Worm (Caenorhabditis elegans) whole organism, L1 larva: ENCODE results near the gene aagr-4.

Experiments
- C04F5.9 ChIP-seq: sonication (generic microtip); optimal IDR thresholded peaks from 2 replicates; lab custom pipeline; 2016; ENCODE audit warnings: missing genetic modification characterization, missing compliant biosample characterization
- F16B12.6 ChIP-seq: fragments of 150-350 bp; optimal IDR thresholded peaks from 2 replicates; lab custom pipeline; 2014; ENCODE audit warnings: missing biosample characterization, missing genetic modification characterization
- aha-1 ChIP-seq: fragments of 150-350 bp; optimal IDR thresholded peaks from 2 replicates; lab custom pipeline; 2014; ENCODE audit warnings: missing biosample characterization, missing genetic modification characterization
- ama-1 ChIP-seq: fragments of 150-350 bp; optimal IDR thresholded peaks from 2 replicates; lab custom pipeline; 2014
- ceh-63 ChIP-seq: fragments of 200-800 bp; sonication (Bioruptor generic); optimal IDR thresholded peaks from 2 replicates; lab custom pipeline; 2018; ENCODE audit warnings: mild to moderate bottlenecking, missing genetic modification characterization, missing compliant biosample characterization
- ceh-90 ChIP-seq: sonication (generic microtip); optimal IDR thresholded peaks from 2 replicates; lab custom pipeline; 2016; ENCODE audit warnings: missing genetic modification characterization, missing compliant biosample characterization
- ces-1 ChIP-seq: fragments of 150-350 bp; optimal IDR thresholded peaks from 2 replicates; lab custom pipeline; 2014; ENCODE audit warnings: missing biosample characterization, missing genetic modification reagents, missing genetic modification characterization
- dpl-1 ChIP-seq, 3 experiments: fragments of 150-350 bp in 2 of 3; sonication (generic microtip) in 1 of 3; optimal IDR thresholded peaks; 2 replicates each; lab custom pipeline; 2014 to 2017; ENCODE audit warnings: missing biosample characterization in 3 of 3, missing genetic modification characterization in 3 of 3, missing genetic modification reagents in 3 of 3
- efl-1 ChIP-seq, 4 experiments: fragments of 150-350 bp; optimal IDR thresholded peaks in 3 of 4; peaks in 1 of 4; 1 replicate in 1 of 4; 2 replicates in 3 of 4; lab custom pipeline; 2014; ENCODE audit warnings: missing biosample characterization in 2 of 4, missing genetic modification characterization in 2 of 4, missing genetic modification reagents in 2 of 4
- efl-3 ChIP-seq: fragments of 200-800 bp; sonication (Bioruptor generic); optimal IDR thresholded peaks from 2 replicates; lab custom pipeline; 2018; ENCODE audit warnings: mild to moderate bottlenecking, missing genetic modification characterization, missing compliant biosample characterization
- egl-13 ChIP-seq: sonication (generic microtip); optimal IDR thresholded peaks from 2 replicates; lab custom pipeline; 2016; ENCODE audit warnings: missing genotype, missing genetic modification reagents, missing genetic modification characterization, missing compliant biosample characterization
- egl-27 ChIP-seq, 2 experiments: fragments of 150-350 bp in 1 of 2; sonication (generic microtip); optimal IDR thresholded peaks; 3 replicates each; lab custom pipeline; 2017 to 2018; ENCODE audit warnings: missing biosample characterization in 2 of 2, missing genetic modification characterization in 2 of 2, missing genetic modification reagents in 2 of 2
- elt-3 ChIP-seq, 6 experiments: fragments of 150-350 bp in 1 of 6; sonication (generic microtip); optimal IDR thresholded peaks; 2 replicates each; lab custom pipeline; 2017 to 2018; ENCODE audit warnings: missing biosample characterization in 6 of 6, missing genetic modification characterization in 6 of 6, inconsistent platforms in 1 of 6
- fkh-10 ChIP-seq: sonication (generic microtip); optimal IDR thresholded peaks from 2 replicates; lab custom pipeline; 2017; ENCODE audit warnings: missing biosample characterization, missing genetic modification reagents, missing genetic modification characterization
- fkh-4 ChIP-seq: sonication (generic microtip); optimal IDR thresholded peaks from 2 replicates; lab custom pipeline; 2016; ENCODE audit warnings: missing compliant biosample characterization, missing genetic modification characterization, borderline replicate concordance
- grh-1 ChIP-seq: fragments of 200-800 bp; sonication (Bioruptor generic); IDR thresholded peaks from 2 replicates; pipeline ENCODE4 v1.3.6; 2022; ENCODE audit warnings: missing genetic modification reagents, missing genetic modification characterization, missing compliant biosample characterization
- hpl-2 ChIP-seq: fragments of 150-350 bp; optimal IDR thresholded peaks from 2 replicates; lab custom pipeline; 2014; ENCODE audit warnings: missing biosample characterization, missing genetic modification reagents, missing genetic modification characterization
- irx-1 ChIP-seq: sonication (generic microtip); optimal IDR thresholded peaks from 2 replicates; lab custom pipeline; 2016; ENCODE audit warnings: missing genetic modification characterization, missing compliant biosample characterization
- jun-1 ChIP-seq: fragments of 150-350 bp; optimal IDR thresholded peaks from 2 replicates; lab custom pipeline; 2014; ENCODE audit warnings: missing biosample characterization, missing genetic modification reagents, missing genetic modification characterization
- lin-13 ChIP-seq: fragments of 150-350 bp; optimal IDR thresholded peaks from 2 replicates; lab custom pipeline; 2014; ENCODE audit warnings: missing biosample characterization, missing genetic modification reagents, missing genetic modification characterization
- lin-35 ChIP-seq, 2 experiments: fragments of 150-350 bp; optimal IDR thresholded peaks; 2 replicates each; lab custom pipeline; 2014; ENCODE audit warnings: missing biosample characterization in 2 of 2, missing genetic modification characterization in 2 of 2, missing genetic modification reagents in 2 of 2
- lir-3 ChIP-seq: sonication (generic microtip); optimal IDR thresholded peaks from 2 replicates; lab custom pipeline; 2016; ENCODE audit warnings: mild to moderate bottlenecking, missing genetic modification characterization, moderate library complexity, missing compliant biosample characterization; ENCODE audit not compliant: poor library complexity
- lsy-2 ChIP-seq, 2 experiments: fragments of 150-350 bp; optimal IDR thresholded peaks; 2 replicates each; lab custom pipeline; 2014; ENCODE audit warnings: missing biosample characterization in 2 of 2, missing genetic modification characterization in 2 of 2
- mdl-1 ChIP-seq, 2 experiments: fragments of 150-350 bp; optimal IDR thresholded peaks; 2 replicates each; lab custom pipeline; 2014 to 2017; ENCODE audit warnings: missing biosample characterization in 2 of 2, missing genetic modification characterization in 2 of 2, inconsistent platforms in 1 of 2
- nhr-12 ChIP-seq: sonication (generic microtip); optimal IDR thresholded peaks from 2 replicates; lab custom pipeline; 2017; ENCODE audit warnings: missing biosample characterization, missing genetic modification characterization
- nhr-47 ChIP-seq: sonication (generic microtip); optimal IDR thresholded peaks from 2 replicates; lab custom pipeline; 2016; ENCODE audit warnings: mild to moderate bottlenecking, missing genetic modification characterization, moderate library complexity, missing compliant biosample characterization
- nhr-71 ChIP-seq: sonication (generic microtip); optimal IDR thresholded peaks from 2 replicates; lab custom pipeline; 2016; ENCODE audit warnings: mild to moderate bottlenecking, missing genetic modification characterization, moderate library complexity, missing compliant biosample characterization
- nhr-76 ChIP-seq: sonication (generic microtip); optimal IDR thresholded peaks from 2 replicates; lab custom pipeline; 2017; ENCODE audit warnings: missing biosample characterization, missing genetic modification characterization
- nhr-84 ChIP-seq: sonication (generic microtip); optimal IDR thresholded peaks from 2 replicates; lab custom pipeline; 2017; ENCODE audit warnings: missing biosample characterization, missing genetic modification characterization
- nhr-90 ChIP-seq: sonication (generic microtip); optimal IDR thresholded peaks from 2 replicates; lab custom pipeline; 2016; ENCODE audit warnings: mild to moderate bottlenecking, missing genetic modification characterization, missing compliant biosample characterization; ENCODE audit not compliant: poor library complexity
- pax-3 ChIP-seq: fragments of 200-800 bp; sonication (Bioruptor generic); optimal IDR thresholded peaks from 2 replicates; lab custom pipeline; 2018; ENCODE audit warnings: mild to moderate bottlenecking, missing genetic modification characterization, moderate library complexity, missing compliant biosample characterization
- snpc-4 ChIP-seq: fragments of 150-350 bp; optimal IDR thresholded peaks from 2 replicates; lab custom pipeline; 2014; ENCODE audit warnings: missing biosample characterization, missing genetic modification characterization
- snu-23 ChIP-seq: sonication (generic microtip); optimal IDR thresholded peaks from 2 replicates; lab custom pipeline; 2016; ENCODE audit warnings: missing genetic modification characterization, missing compliant biosample characterization
- sox-4 ChIP-seq: sonication (generic microtip); optimal IDR thresholded peaks from 2 replicates; lab custom pipeline; 2016; ENCODE audit warnings: missing genetic modification characterization, missing compliant biosample characterization
- sptf-1 ChIP-seq: fragments of 150-350 bp; optimal IDR thresholded peaks from 2 replicates; lab custom pipeline; 2014; ENCODE audit warnings: missing biosample characterization, missing genetic modification characterization
- sup-37 ChIP-seq: fragments of 200-800 bp; sonication (Bioruptor generic); optimal IDR thresholded peaks from 2 replicates; lab custom pipeline; 2018; ENCODE audit warnings: mild to moderate bottlenecking, missing genetic modification characterization, missing compliant biosample characterization
- swsn-7 ChIP-seq: sonication (generic microtip); optimal IDR thresholded peaks from 2 replicates; lab custom pipeline; 2016; ENCODE audit warnings: missing genetic modification characterization, missing compliant biosample characterization
- tlp-1 ChIP-seq: fragments of 150-350 bp; optimal IDR thresholded peaks from 2 replicates; lab custom pipeline; 2014; ENCODE audit warnings: missing biosample characterization, missing genetic modification characterization
- unc-62 ChIP-seq: fragments of 150-350 bp; optimal IDR thresholded peaks from 2 replicates; lab custom pipeline; 2014; ENCODE audit warnings: missing biosample characterization, missing genetic modification reagents, missing genetic modification characterization
- unc-86 ChIP-seq: sonication (generic microtip); optimal IDR thresholded peaks from 2 replicates; lab custom pipeline; 2016; ENCODE audit warnings: missing genetic modification characterization, missing compliant biosample characterization
- unc-98 ChIP-seq: fragments of 200-800 bp; sonication (Bioruptor generic); IDR thresholded peaks from 2 replicates; pipeline ENCODE4 v1.3.6; 2022; ENCODE audit warnings: missing genetic modification characterization, missing compliant biosample characterization
- xbp-1 ChIP-seq: sonication (generic microtip); optimal IDR thresholded peaks from 2 replicates; lab custom pipeline; 2016; ENCODE audit warnings: missing genetic modification characterization, missing compliant biosample characterization
- zip-4 ChIP-seq: fragments of 200-800 bp; sonication (Bioruptor generic); optimal IDR thresholded peaks from 2 replicates; lab custom pipeline; 2018; ENCODE audit warnings: mild to moderate bottlenecking, missing genetic modification characterization, moderate library complexity, missing compliant biosample characterization
- ztf-4 ChIP-seq: fragments of 150-350 bp; optimal IDR thresholded peaks from 2 replicates; lab custom pipeline; 2014; ENCODE audit warnings: missing biosample characterization, missing genetic modification characterization

The aagr-4 gene

DNA sequence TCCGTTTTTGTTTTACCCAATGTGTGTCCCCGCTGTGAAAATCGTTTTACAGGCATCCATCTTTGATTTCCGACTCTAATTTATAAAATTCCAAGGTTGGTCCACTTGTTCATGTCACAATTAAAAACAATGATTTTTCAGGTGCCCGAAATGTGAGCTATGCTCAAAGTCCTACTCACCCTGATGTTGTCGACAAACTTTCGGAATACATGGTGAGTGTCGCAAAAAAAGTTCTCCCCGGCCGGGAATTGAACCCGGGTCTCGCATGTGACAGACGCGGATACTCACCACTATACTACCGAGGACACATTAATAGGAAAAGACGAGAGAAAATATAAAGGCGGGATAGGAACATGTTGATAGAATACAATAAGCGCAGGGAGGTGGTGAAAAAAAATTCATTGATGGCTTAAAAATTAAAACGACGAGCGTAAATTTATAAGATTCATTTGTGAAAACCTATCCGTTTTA, 29.2 kb downstream of the aagr-4 start, which contains the start of gene egl-17 (continued):
- TF ChIP-seq unc-62 (GFP tag; lab: Kevin White, UChicago) (no peak), C04F5.9 (no peak), snpc-4 (tag; lab: Kevin White, UChicago) (peak; percentile 53), aha-1 (no peak), efl-3 (no peak), grh-1 (no peak), tlp-1 (tag; lab: Kevin White, UChicago) (no peak), nhr-76 (no peak), swsn-7 (peak; percentile 65), hpl-2 (GFP tag; lab: Kevin White, UChicago) (no peak), zip-4 (no peak), ceh-63 (GFP tag; lab: Kevin White, UChicago) (no peak), snu-23 (GFP tag; lab: Kevin White, UChicago) (peak; percentile 86), egl-13 (tag; lab: Kevin White, UChicago) (no peak), efl-1 (optimal IDR thresholded peaks at IDR 0.05; lab: Kevin White, UChicago) (peak; percentile 17 to 35), efl-1 (GFP tag; optimal IDR thresholded peaks at IDR 0.05 in 1 of 2; lab: Kevin White, UChicago) (peak; percentile 15 to 90), jun-1 (tag; lab: Kevin White, UChicago) (peak; percentile 49), F16B12.6 (no peak), fkh-4 (tag; lab: Kevin White, UChicago) (no peak), pax-3 (tag; lab: Kevin White, UChicago) (peak; percentile 59), ceh-90 (no peak), mdl-1 (tag; optimal IDR thresholded peaks at IDR 0.05; lab: Kevin White, UChicago) (peak in 1 of 2 experiments; percentile 54), lir-3 (tag; lab: Kevin White, UChicago) (peak; percentile 51), lsy-2 (tag; optimal IDR thresholded peaks at IDR 0.05; lab: Kevin White, UChicago) (peak in 1 of 2 experiments; percentile 50), xbp-1 (tag; lab: Kevin White, UChicago) (peak; percentile 44), sptf-1 (tag; lab: Kevin White, UChicago) (no peak), nhr-71 (tag; lab: Kevin White, UChicago) (peak; percentile 72), lin-35 (GFP tag; optimal IDR thresholded peaks at IDR 0.05; lab: Kevin White, UChicago) (peak in 1 of 2 experiments; percentile 71), egl-27 (tag; optimal IDR thresholded peaks at IDR 0.05; lab: Kevin White, UChicago) (no peak), irx-1 (tag; lab: Kevin White, UChicago) (peak; percentile 26), unc-98 (GFP tag; lab: Robert Waterston, UW) (0 out of 2 replicates have a peak, but pooled peaks have one; percentile 23), nhr-90 (tag; lab: Kevin White, UChicago) (peak; percentile 71), fkh-10 (GFP tag; lab: Kevin White, UChicago) (peak; percentile 37), ces-1 (no peak), unc-86 (no peak), nhr-47 (tag; lab: Kevin White, UChicago) (peak; percentile 78), elt-3 (tag; optimal IDR thresholded peaks at IDR 0.05; lab: Kevin White, UChicago) (peak in 2 of 6 experiments; percentile 5 to 21), ama-1 (no peak), ztf-4 (tag; lab: Kevin White, UChicago) (no peak), sup-37 (GFP tag; lab: Kevin White, UChicago) (no peak), dpl-1 (GFP tag; optimal IDR thresholded peaks at IDR 0.05; lab: Kevin White, UChicago) (peak in 2 of 3 experiments; percentile 28 to 29), lin-13 (GFP tag; lab: Kevin White, UChicago) (no peak), sox-4 (tag; lab: Kevin White, UChicago) (peak; percentile 9), nhr-12 (tag; lab: Kevin White, UChicago) (no peak), nhr-84 (tag; lab: Kevin White, UChicago) (no peak)
